Worm (Caenorhabditis elegans) whole organism, early embryonic: ENCODE measurements around the gene F52H2.15.

Experiments
- B0310.2 ChIP-seq: sonication (generic microtip); optimal IDR thresholded peaks from 2 replicates; lab custom pipeline; 2016; ENCODE audit warnings: mild to moderate bottlenecking, missing genetic modification characterization, missing compliant biosample characterization
- F13C5.2 ChIP-seq: sonication (generic microtip); optimal IDR thresholded peaks from 2 replicates; lab custom pipeline; 2017; ENCODE audit warnings: mild to moderate bottlenecking, missing genetic modification characterization, inconsistent platforms, missing compliant biosample characterization
- aly-1 ChIP-seq: sonication (generic microtip); optimal IDR thresholded peaks from 2 replicates; lab custom pipeline; 2016; ENCODE audit warnings: missing genetic modification characterization, missing compliant biosample characterization
- ama-1 ChIP-seq: fragments of 150-350 bp; optimal IDR thresholded peaks from 2 replicates; lab custom pipeline; 2014
- ceh-13 ChIP-seq: fragments of 200-800 bp; sonication (Bioruptor generic); optimal IDR thresholded peaks from 2 replicates; lab custom pipeline; 2018; ENCODE audit warnings: mild to moderate bottlenecking, missing genetic modification characterization, missing compliant biosample characterization
- ceh-36 ChIP-seq: sonication (generic microtip); optimal IDR thresholded peaks from 2 replicates; lab custom pipeline; 2016; ENCODE audit warnings: missing genetic modification characterization, inconsistent platforms, missing compliant biosample characterization
- ets-7 ChIP-seq: sonication (generic microtip); optimal IDR thresholded peaks from 2 replicates; lab custom pipeline; 2016; ENCODE audit warnings: missing genotype, missing genetic modification characterization, missing compliant biosample characterization
- flt-1 ChIP-seq: fragments of 200-800 bp; sonication (Bioruptor generic); IDR thresholded peaks from 2 replicates; pipeline ENCODE4 v1.3.6; 2022; ENCODE audit warnings: missing genetic modification characterization, missing compliant biosample characterization
- hmbx-1 ChIP-seq: sonication (generic microtip); optimal IDR thresholded peaks from 2 replicates; lab custom pipeline; 2016; ENCODE audit warnings: mild to moderate bottlenecking, missing genetic modification characterization, missing compliant biosample characterization
- hmg-4 ChIP-seq: fragments of 200-800 bp; sonication (Bioruptor generic); optimal IDR thresholded peaks from 2 replicates; lab custom pipeline; 2018; ENCODE audit warnings: mild to moderate bottlenecking, missing genetic modification characterization, missing compliant biosample characterization
- hnd-1 ChIP-seq: sonication (generic microtip); optimal IDR thresholded peaks from 2 replicates; lab custom pipeline; 2016; ENCODE audit warnings: missing genetic modification characterization, missing compliant biosample characterization
- pes-1 ChIP-seq: fragments of 200-800 bp; sonication (Bioruptor generic); IDR thresholded peaks from 2 replicates; pipeline ENCODE4 v1.3.6; 2022; ENCODE audit warnings: missing genetic modification reagents, missing genetic modification characterization, missing compliant biosample characterization
- scrt-1 ChIP-seq: fragments of 200-800 bp; sonication (Bioruptor generic); IDR thresholded peaks from 2 replicates; pipeline ENCODE4 v1.3.6; 2022; ENCODE audit warnings: missing genetic modification characterization, missing compliant biosample characterization
- sea-1 ChIP-seq: fragments of 200-800 bp; sonication (Bioruptor generic); conservative IDR thresholded peaks from 2 replicates; pipeline ENCODE4 v1.3.6; 2022; ENCODE audit warnings: missing genetic modification characterization, missing compliant biosample characterization
- tbx-11 ChIP-seq: fragments of 200-800 bp; sonication (Bioruptor generic); IDR thresholded peaks from 2 replicates; pipeline ENCODE4 v1.3.6; 2022; ENCODE audit warnings: missing genetic modification characterization, missing compliant biosample characterization
- tbx-37 ChIP-seq: fragments of 200-800 bp; sonication (Bioruptor generic); conservative IDR thresholded peaks from 2 replicates; pipeline ENCODE4 v1.3.6; 2022; ENCODE audit warnings: missing genetic modification reagents, missing genetic modification characterization, missing compliant biosample characterization
- tra-4 ChIP-seq: sonication (generic microtip); optimal IDR thresholded peaks from 2 replicates; lab custom pipeline; 2017; ENCODE audit warnings: missing genetic modification characterization, missing compliant biosample characterization

The F52H2.15 gene

ce11 chrX:2607522-2608278, 42.5 kb downstream of the F52H2.15 start, which contains the start of gene T03G6.1:
Gene T03G6.1 (plus strand): TSS chrX:2608228.
- no peak for TF ChIP-seq hnd-1 (tag; lab: Kevin White, UChicago)
- TF ChIP-seq hmbx-1 (tag; lab: Kevin White, UChicago) = no peak
- no peak for TF ChIP-seq ceh-13
- TF ChIP-seq B0310.2 = no peak
- TF ChIP-seq tbx-11 (GFP tag; lab: Robert Waterston, UW) = no peak
- no peak for TF ChIP-seq scrt-1
- TF ChIP-seq pes-1 (GFP tag; lab: Robert Waterston, UW) = no peak
- no peak for TF ChIP-seq ama-1 (lab: Kevin White, UChicago)
- no peak for TF ChIP-seq F13C5.2
- no peak for TF ChIP-seq sea-1 (GFP tag; lab: Robert Waterston, UW)
- TF ChIP-seq tbx-37 (GFP tag; lab: Robert Waterston, UW) = no peak

- peak; percentile 80 for TF ChIP-seq ceh-13
- TF ChIP-seq pes-1 (GFP tag; lab: Robert Waterston, UW) = peak; percentile 93
- peak; percentile 88 for TF ChIP-seq flt-1
- TF ChIP-seq hmbx-1 (tag; lab: Kevin White, UChicago) = peak; percentile 52
- TF ChIP-seq hnd-1 (tag; lab: Kevin White, UChicago) = peak; percentile 61
- no peak for TF ChIP-seq ama-1 (lab: Kevin White, UChicago)
- TF ChIP-seq tra-4 = peak; percentile 52
- peak; percentile 89 for TF ChIP-seq tbx-37 (GFP tag; lab: Robert Waterston, UW)
- TF ChIP-seq F13C5.2 = peak; percentile 69
- TF ChIP-seq scrt-1 = peak; percentile 92
- peak; percentile 8 for TF ChIP-seq ets-7 (tag; lab: Kevin White, UChicago)
- TF ChIP-seq ceh-36 = peak; percentile 83
- TF ChIP-seq sea-1 (GFP tag; lab: Robert Waterston, UW) = peak; percentile 90
- TF ChIP-seq aly-1 = peak; percentile 79
- peak; percentile 89 for TF ChIP-seq hmg-4 (GFP tag; lab: Kevin White, UChicago)
- TF ChIP-seq tbx-11 (GFP tag; lab: Robert Waterston, UW) = peak; percentile 89
- peak; percentile 78 for TF ChIP-seq B0310.2
Observed at ce11 chrX:2613077-2613476, 47.9 kb downstream of the F52H2.15 start.

ce11 chrX:2614158-2614557, 49.0 kb downstream of the F52H2.15 start:
- TF ChIP-seq ceh-13 = no peak
- TF ChIP-seq ama-1 (lab: Kevin White, UChicago) = no peak
- no peak for TF ChIP-seq hnd-1 (tag; lab: Kevin White, UChicago)
- no peak for TF ChIP-seq hmg-4 (GFP tag; lab: Kevin White, UChicago)
- no peak for TF ChIP-seq pes-1 (GFP tag; lab: Robert Waterston, UW)

ce11 chrX:2615626-2616025, 50.5 kb downstream of the F52H2.15 start, which contains the start of gene T03G6.3:
Gene T03G6.3 (minus strand): TSS chrX:2615726.
- TF ChIP-seq scrt-1 = no peak
- no peak for TF ChIP-seq tbx-37 (GFP tag; lab: Robert Waterston, UW)
- TF ChIP-seq pes-1 (GFP tag; lab: Robert Waterston, UW) = no peak
- TF ChIP-seq ceh-36 = no peak
- TF ChIP-seq ceh-13 = no peak
- TF ChIP-seq tra-4 = no peak
- TF ChIP-seq hmg-4 (GFP tag; lab: Kevin White, UChicago) = no peak
- TF ChIP-seq ets-7 (tag; lab: Kevin White, UChicago) = no peak
- TF ChIP-seq hnd-1 (tag; lab: Kevin White, UChicago) = no peak
- TF ChIP-seq sea-1 (GFP tag; lab: Robert Waterston, UW) = no peak
- no peak for TF ChIP-seq ama-1 (lab: Kevin White, UChicago)
- TF ChIP-seq hmbx-1 (tag; lab: Kevin White, UChicago) = no peak
- TF ChIP-seq B0310.2 = no peak
- no peak for TF ChIP-seq flt-1
- no peak for TF ChIP-seq tbx-11 (GFP tag; lab: Robert Waterston, UW)
